Worm (Caenorhabditis elegans) whole organism, young adult: ENCODE data around the gene F12E12.2.

Experiments
- F33H1.4 ChIP-seq: fragments of 200-800 bp; sonication (Bioruptor generic); IDR thresholded peaks from 2 replicates; pipeline ENCODE4 v1.3.6; 2022; ENCODE audit warnings: missing genetic modification reagents, missing genetic modification characterization, missing compliant biosample characterization
- T26A5.8 ChIP-seq: sonication (generic microtip); optimal IDR thresholded peaks from 2 replicates; lab custom pipeline; 2016; ENCODE audit warnings: missing genetic modification characterization, missing compliant biosample characterization
- Y79H2A.3 ChIP-seq: fragments of 200-800 bp; sonication (Bioruptor generic); conservative IDR thresholded peaks from 2 replicates; pipeline ENCODE4 v1.3.6; 2022; ENCODE audit warnings: missing genetic modification reagents, missing genetic modification characterization, missing compliant biosample characterization
- akir-1 ChIP-seq: fragments of 200-800 bp; sonication (Bioruptor generic); optimal IDR thresholded peaks from 2 replicates; lab custom pipeline; 2018; ENCODE audit warnings: mild to moderate bottlenecking, missing genetic modification characterization, moderate library complexity, missing compliant biosample characterization
- ama-1 ChIP-seq, 3 experiments: fragments of 150-350 bp in 1 of 3; sonication (generic microtip) in 2 of 3; optimal IDR thresholded peaks; 2 replicates each; lab custom pipeline; 2014 to 2018; ENCODE audit warnings: missing biosample characterization in 2 of 3, missing genetic modification characterization in 2 of 3, missing genetic modification reagents in 2 of 3
- aptf-2 ChIP-seq: fragments of 200-800 bp; sonication (Bioruptor generic); conservative IDR thresholded peaks from 2 replicates; pipeline ENCODE4 v1.3.6; 2022; ENCODE audit warnings: missing genetic modification reagents, missing genetic modification characterization, missing compliant biosample characterization
- atf-7 ChIP-seq: sonication (generic microtip); optimal IDR thresholded peaks from 2 replicates; lab custom pipeline; 2017; ENCODE audit warnings: mild to moderate bottlenecking, missing genetic modification characterization, missing compliant biosample characterization
- attf-5 ChIP-seq: fragments of 200-800 bp; sonication (Bioruptor generic); optimal IDR thresholded peaks from 2 replicates; lab custom pipeline; 2018; ENCODE audit warnings: mild to moderate bottlenecking, missing genetic modification characterization, missing compliant biosample characterization
- attf-6 ChIP-seq: fragments of 200-800 bp; sonication (Bioruptor generic); IDR thresholded peaks from 2 replicates; pipeline ENCODE4 v1.3.6; 2022; ENCODE audit warnings: missing genetic modification reagents, missing genetic modification characterization, missing compliant biosample characterization
- cebp-2 ChIP-seq: fragments of 200-800 bp; sonication (Bioruptor generic); IDR thresholded peaks from 2 replicates; pipeline ENCODE4 v1.3.6; 2022; ENCODE audit warnings: missing genetic modification characterization, missing compliant biosample characterization
- die-1 ChIP-seq: sonication (generic microtip); optimal IDR thresholded peaks from 2 replicates; lab custom pipeline; 2016; ENCODE audit warnings: missing genotype, mild to moderate bottlenecking, missing genetic modification characterization, missing compliant biosample characterization
- dpl-1 ChIP-seq: fragments of 150-350 bp; optimal IDR thresholded peaks from 2 replicates; lab custom pipeline; 2014; ENCODE audit warnings: missing biosample characterization, missing genetic modification reagents, missing genetic modification characterization
- efl-1 ChIP-seq: fragments of 150-350 bp; optimal IDR thresholded peaks from 2 replicates; lab custom pipeline; 2014; ENCODE audit warnings: missing biosample characterization, missing genetic modification reagents, missing genetic modification characterization
- hmg-1.2 ChIP-seq: fragments of 200-800 bp; sonication (Bioruptor generic); IDR thresholded peaks from 2 replicates; pipeline ENCODE4 v1.3.6; 2022; ENCODE audit warnings: missing genetic modification reagents, missing genetic modification characterization, missing compliant biosample characterization
- hsf-1 ChIP-seq: fragments of 200-800 bp; sonication (Bioruptor generic); IDR thresholded peaks from 2 replicates; pipeline ENCODE4 v1.3.6; 2022; ENCODE audit warnings: missing genetic modification reagents, missing genetic modification characterization, missing compliant biosample characterization
- lag-1 ChIP-seq: fragments of 200-800 bp; sonication (Bioruptor generic); IDR thresholded peaks from 2 replicates; pipeline ENCODE4 v1.3.6; 2022; ENCODE audit warnings: missing genetic modification reagents, missing genetic modification characterization, missing compliant biosample characterization
- let-607 ChIP-seq, 2 experiments: fragments of 200-800 bp in 1 of 2; sonication (Bioruptor generic) in 1 of 2; sonication (generic microtip) in 1 of 2; optimal IDR thresholded peaks; 2 replicates each; lab custom pipeline; 2016 to 2018; ENCODE audit warnings: mild to moderate bottlenecking in 2 of 2, missing compliant biosample characterization in 2 of 2, missing genetic modification characterization in 2 of 2, moderate library complexity in 2 of 2, missing genotype in 1 of 2
- lir-1 ChIP-seq: fragments of 200-800 bp; sonication (Bioruptor generic); conservative IDR thresholded peaks from 2 replicates; pipeline ENCODE4 v1.3.6; 2022; ENCODE audit warnings: missing genetic modification reagents, missing genetic modification characterization, missing compliant biosample characterization
- madf-6 ChIP-seq: fragments of 200-800 bp; sonication (Bioruptor generic); IDR thresholded peaks from 2 replicates; pipeline ENCODE4 v1.3.6; 2022; ENCODE audit warnings: missing genetic modification reagents, missing genetic modification characterization, missing compliant biosample characterization
- madf-8 ChIP-seq: fragments of 200-800 bp; sonication (Bioruptor generic); conservative IDR thresholded peaks from 2 replicates; pipeline ENCODE4 v1.3.6; 2022; ENCODE audit warnings: missing genetic modification reagents, missing genetic modification characterization, missing compliant biosample characterization
- mes-4 ChIP-seq: sonication (generic microtip); optimal IDR thresholded peaks from 2 replicates; lab custom pipeline; 2016; ENCODE audit warnings: missing genotype, missing genetic modification characterization, missing compliant biosample characterization
- nhr-179 ChIP-seq: sonication (generic microtip); optimal IDR thresholded peaks from 2 replicates; lab custom pipeline; 2016; ENCODE audit warnings: mild to moderate bottlenecking, missing genetic modification characterization, missing compliant biosample characterization
- rcor-1 ChIP-seq: fragments of 200-800 bp; sonication (Bioruptor generic); IDR thresholded peaks from 2 replicates; pipeline ENCODE4 v1.3.6; 2022; ENCODE audit warnings: missing genetic modification reagents, missing genetic modification characterization, missing compliant biosample characterization
- sdz-38 ChIP-seq: sonication (generic microtip); optimal IDR thresholded peaks from 2 replicates; lab custom pipeline; 2016; ENCODE audit warnings: missing genotype, missing genetic modification characterization, missing compliant biosample characterization
- sea-2 ChIP-seq: fragments of 200-800 bp; sonication (Bioruptor generic); IDR thresholded peaks from 2 replicates; pipeline ENCODE4 v1.3.6; 2022; ENCODE audit warnings: missing genetic modification characterization, missing compliant biosample characterization
- snpc-3.4 ChIP-seq: sonication (generic microtip); optimal IDR thresholded peaks from 2 replicates; lab custom pipeline; 2017; ENCODE audit warnings: missing genetic modification characterization, mild to moderate bottlenecking, missing compliant biosample characterization, antibody characterized with exemption, moderate library complexity, missing genotype, missing genetic modification reagents
- somi-1 ChIP-seq: fragments of 200-800 bp; sonication (Bioruptor generic); optimal IDR thresholded peaks from 2 replicates; lab custom pipeline; 2018; ENCODE audit warnings: mild to moderate bottlenecking, missing genetic modification characterization, missing compliant biosample characterization
- unc-130 ChIP-seq: sonication (generic microtip); optimal IDR thresholded peaks from 2 replicates; lab custom pipeline; 2016; ENCODE audit warnings: missing genetic modification reagents, missing genetic modification characterization, missing compliant biosample characterization
- ztf-3 ChIP-seq: fragments of 200-800 bp; sonication (Bioruptor generic); optimal IDR thresholded peaks from 2 replicates; lab custom pipeline; 2018; ENCODE audit warnings: mild to moderate bottlenecking, missing genetic modification characterization, missing compliant biosample characterization

Gene F12E12.2

DNA sequence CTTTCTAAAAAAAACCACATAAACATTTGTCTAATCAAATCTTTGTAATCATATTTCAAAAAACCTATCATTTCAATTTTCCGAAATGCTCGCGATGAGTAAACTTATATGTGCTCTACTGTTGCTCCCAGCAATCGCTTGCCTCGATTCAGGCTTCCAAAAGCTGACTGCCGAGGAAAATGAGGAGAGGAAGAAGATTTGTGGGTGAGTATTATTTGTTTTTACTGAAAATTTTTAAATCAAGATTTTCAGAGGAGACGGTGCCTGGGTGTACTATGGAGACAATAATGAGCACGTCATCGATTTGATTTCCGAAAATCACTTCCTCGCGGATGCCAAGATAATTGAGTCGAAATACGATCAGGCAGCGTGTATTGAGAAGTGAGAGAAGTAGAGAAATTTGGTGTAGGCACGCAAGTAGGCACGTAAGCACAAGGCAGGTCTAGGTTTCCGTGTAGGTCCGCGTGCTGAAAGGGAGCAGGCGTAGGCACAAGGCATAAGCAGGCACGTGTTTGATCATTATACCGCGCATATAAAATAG lies 15.5 kb upstream of the F12E12.2 start, which contains the start of gene C46E10.1:
Gene C46E10.1, plus strand, starts transcription at position 51 of the 541 bp plus-strand sequence.
- no peak for TF ChIP-seq efl-1

DNA sequence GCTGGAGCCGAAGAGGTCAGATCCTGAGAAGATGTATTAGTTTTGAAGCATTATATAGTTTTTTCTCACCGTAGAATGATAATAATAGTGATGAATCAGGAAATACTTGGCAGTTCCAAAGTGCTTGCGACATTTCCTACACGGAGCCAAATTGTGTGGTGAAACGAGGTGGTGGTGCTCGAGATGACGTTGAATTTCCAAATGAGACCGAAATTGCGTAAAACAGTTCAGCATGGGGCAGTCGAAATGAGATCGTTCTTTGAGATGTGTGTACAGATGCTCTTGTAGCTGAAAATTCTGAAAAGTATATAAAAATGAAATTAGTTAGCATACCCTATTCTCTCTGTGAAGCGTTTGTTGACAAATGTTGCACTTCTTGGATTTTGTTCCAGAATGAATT lies 11.8 kb upstream of the F12E12.2 start, which contains the start of gene C46E10.8:
Gene C46E10.8, minus strand, starts transcription at position 101 of the 400 bp plus-strand sequence.
- TF ChIP-seq hsf-1 (GFP tag; lab: Robert Waterston, UW) (no peak), ztf-3 (GFP tag; lab: Kevin White, UChicago) (no peak), cebp-2 (no peak), nhr-179 (no peak), snpc-3.4 (tag; lab: Kevin White, UChicago) (no peak), T26A5.8 (tag; lab: Kevin White, UChicago) (no peak), mes-4 (tag; lab: Kevin White, UChicago) (no peak), Y79H2A.3 (GFP tag; lab: Robert Waterston, UW) (no peak), aptf-2 (GFP tag; lab: Robert Waterston, UW) (no peak), attf-5 (GFP tag; lab: Kevin White, UChicago) (no peak), ama-1 (optimal IDR thresholded peaks at IDR 0.05; lab: Kevin White, UChicago) (no peak), ama-1 (GFP tag; optimal IDR thresholded peaks at IDR 0.05; lab: Kevin White, UChicago) (no peak), somi-1 (GFP tag; lab: Kevin White, UChicago) (no peak), sdz-38 (tag; lab: Kevin White, UChicago) (no peak), let-607 (tag; optimal IDR thresholded peaks at IDR 0.05; lab: Kevin White, UChicago) (no peak), lir-1 (no peak), dpl-1 (GFP tag; lab: Kevin White, UChicago) (no peak), die-1 (tag; lab: Kevin White, UChicago) (no peak)

DNA sequence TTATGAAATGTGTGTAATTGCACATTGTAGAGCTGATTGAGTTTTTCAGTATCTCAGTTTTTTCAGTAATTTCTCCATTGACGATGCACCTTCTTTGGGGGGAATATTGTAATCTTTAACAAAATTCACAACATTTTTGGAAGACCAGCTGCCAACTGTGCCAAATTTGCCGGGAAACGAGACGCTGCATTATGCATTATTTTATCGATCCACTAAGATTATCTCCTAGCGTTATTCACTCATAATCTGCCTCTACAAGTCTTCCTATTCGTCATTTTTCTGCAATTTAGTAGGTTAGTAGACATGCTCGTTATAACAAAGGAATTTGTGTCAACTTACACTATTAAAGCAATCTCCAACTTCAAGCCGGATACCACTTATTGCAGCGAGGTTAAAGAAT lies 8.0 kb upstream of the F12E12.2 start, which contains the start of the genes sdz-12 and bath-31:
Gene sdz-12, minus strand, starts transcription at position 101 of the 400 bp plus-strand sequence.
Gene bath-31, plus strand, starts transcription at position 251 of the 400 bp plus-strand sequence.
- no peak for TF ChIP-seq unc-130
- no peak for TF ChIP-seq lag-1
- no peak for TF ChIP-seq akir-1 (GFP tag; lab: Kevin White, UChicago)
- TF ChIP-seq T26A5.8 (tag; lab: Kevin White, UChicago) = no peak
- no peak for TF ChIP-seq atf-7

DNA sequence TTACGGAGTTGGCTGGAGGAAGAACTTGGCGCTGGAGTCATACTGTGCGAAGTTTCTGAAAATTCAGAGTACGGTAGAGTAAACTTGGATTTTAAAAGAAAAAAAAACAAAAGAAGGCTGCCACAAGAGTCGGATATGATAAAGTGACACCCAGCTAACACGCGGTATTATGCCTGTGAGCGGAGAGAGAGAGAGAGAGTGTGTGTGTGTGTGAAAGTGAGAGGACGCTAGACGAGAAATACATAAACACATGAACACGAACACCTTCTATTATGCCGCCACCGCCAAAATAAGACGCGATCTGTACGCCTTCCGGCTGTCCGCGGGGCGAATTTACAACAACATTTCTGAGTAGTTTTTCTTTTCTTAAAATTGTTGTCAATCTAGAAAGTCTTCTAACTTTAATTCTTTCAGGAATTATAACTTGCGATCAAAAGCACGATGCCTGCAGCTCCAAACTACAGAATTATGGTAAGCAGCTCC lies 2.8 kb upstream of the F12E12.2 start, which contains the start of gene F12E12.6:
Gene F12E12.6, minus strand, starts transcription at position 51 of the 483 bp plus-strand sequence.
- TF ChIP-seq dpl-1 (GFP tag; lab: Kevin White, UChicago) = peak; percentile 7
- peak; percentile 58 for TF ChIP-seq madf-6 (GFP tag; lab: Robert Waterston, UW)
- TF ChIP-seq hmg-1.2 (GFP tag; lab: Robert Waterston, UW) = peak; percentile 33; the same call in 1 of the 2 replicates
- peak; percentile 27; the same call in 1 of the 2 replicates for TF ChIP-seq madf-8 (GFP tag; lab: Robert Waterston, UW)
- peak; percentile 57 for TF ChIP-seq efl-1
- TF ChIP-seq attf-6 (GFP tag; lab: Robert Waterston, UW) = no peak
- no peak for TF ChIP-seq sea-2
- TF ChIP-seq, all 124 proteins: peak for 5

DNA sequence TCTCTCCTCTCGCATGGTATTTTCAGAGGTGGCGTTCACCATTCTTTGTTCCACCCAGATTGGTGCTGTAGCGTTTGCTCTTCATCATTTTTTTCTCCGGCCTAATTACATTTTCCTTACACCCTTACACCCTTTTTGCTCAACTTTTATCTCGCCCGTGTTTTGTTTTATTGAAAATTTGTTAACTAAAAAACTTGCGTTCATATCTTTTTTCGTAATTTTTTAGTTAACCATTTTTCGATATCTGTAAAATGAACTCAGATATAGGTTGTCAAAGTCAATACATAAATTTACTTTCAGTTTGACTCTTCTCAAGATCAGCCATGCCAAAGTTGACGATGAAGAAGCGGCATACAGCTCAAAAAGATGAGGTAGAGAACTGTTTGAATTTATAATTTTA lies 1.8 kb downstream of the F12E12.2 start, which contains the start of gene F12E12.1:
Gene F12E12.1, plus strand, starts transcription at position 301 of the 400 bp plus-strand sequence.
- TF ChIP-seq lag-1 (no peak), rcor-1 (no peak), F33H1.4 (no peak)
